Worm (Caenorhabditis elegans): ENCODE data around the gene C18E9.8.
A peak's percentile ranks its signal among the peaks of the same experiment; 100 is the strongest.

Gene C18E9.8

DNA sequence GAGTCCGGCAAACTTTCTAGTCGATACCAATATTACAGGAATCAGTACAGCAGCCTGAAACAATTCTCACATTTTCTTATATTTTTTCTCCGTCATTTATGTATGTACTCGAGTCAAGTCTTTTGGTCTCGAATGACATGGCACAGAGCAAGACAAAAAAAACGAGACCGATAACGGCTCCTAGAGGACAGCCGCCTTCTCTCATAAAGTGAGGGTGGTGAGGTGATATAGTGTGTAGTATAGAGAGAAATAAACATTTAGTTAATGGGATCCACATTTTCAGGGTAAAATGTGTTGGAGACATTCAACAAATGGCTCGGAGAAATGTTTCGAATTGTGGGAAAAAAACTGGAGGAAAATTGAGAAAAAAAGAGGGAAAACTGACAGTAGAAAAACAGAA lies 25.7 kb downstream of the C18E9.8 start:
- TF ChIP-seq nfya-1 (tag; optimal IDR thresholded peaks at IDR 0.05; ENCODE audit: insufficient read depth) = peak; percentile 22
- TF ChIP-seq egl-5 (tag; optimal IDR thresholded peaks at IDR 0.05) = peak; percentile 96
- peak; percentile 42 for TF ChIP-seq lin-39 (tag; optimal IDR thresholded peaks at IDR 0.05)
- no peak for TF ChIP-seq unc-39 (tag; optimal IDR thresholded peaks at IDR 0.05)

DNA sequence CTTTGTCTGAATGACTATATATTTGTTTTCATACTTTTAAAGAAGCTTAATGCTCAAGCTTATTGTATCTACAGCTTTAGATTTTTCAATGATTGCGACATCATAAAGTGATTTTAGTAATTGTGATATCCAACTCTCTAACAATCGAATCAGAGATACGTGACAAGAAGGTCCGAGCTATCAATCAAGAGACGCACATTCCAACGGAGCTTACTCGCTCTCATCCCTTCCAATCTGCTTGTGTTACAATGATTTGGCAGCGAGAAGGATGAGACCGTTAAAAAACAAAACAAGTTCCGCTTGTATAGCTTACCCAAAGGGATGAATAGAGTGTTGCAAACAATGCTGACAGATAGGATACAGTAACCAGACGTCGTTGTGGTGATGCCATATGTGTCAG lies 26.4 kb downstream of the C18E9.8 start:
- peak; percentile 74 for TF ChIP-seq lin-39 (tag; optimal IDR thresholded peaks at IDR 0.05)
- TF ChIP-seq ztf-11 (tag; optimal IDR thresholded peaks at IDR 0.05) = no peak
- TF ChIP-seq aly-2 (tag; optimal IDR thresholded peaks at IDR 0.05) = no peak
- TF ChIP-seq ZK546.5 (tag; optimal IDR thresholded peaks at IDR 0.05) = no peak
- TF ChIP-seq nfya-1 (tag; optimal IDR thresholded peaks at IDR 0.05; ENCODE audit: insufficient read depth) = no peak

DNA sequence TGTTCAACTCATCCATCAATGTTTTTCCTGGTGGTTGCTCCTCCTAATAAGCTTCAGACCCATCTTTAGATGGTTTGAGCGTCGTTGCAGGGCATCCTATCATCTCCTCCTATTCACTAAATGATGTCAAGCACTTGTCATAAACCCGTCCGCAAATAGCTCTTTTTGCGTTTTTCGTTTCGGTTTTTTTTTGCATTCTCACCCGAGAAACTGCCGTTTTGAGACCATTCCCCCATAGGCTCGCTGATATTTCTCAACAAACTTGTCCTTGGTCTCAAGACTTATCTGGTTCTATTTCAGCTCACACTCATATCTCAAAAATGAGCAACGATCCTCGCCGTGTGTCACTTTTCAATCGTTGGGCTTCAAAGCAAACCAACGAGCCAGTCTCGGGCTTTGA lies 27.4 kb downstream of the C18E9.8 start, which contains the start of gene cal-2:
cal-2 (plus strand) TSS at position 301 of the 400 bp plus-strand sequence.
- TF ChIP-seq elt-2 (tag; optimal IDR thresholded peaks at IDR 0.05) (no peak), pha-4 (tag; optimal IDR thresholded peaks at IDR 0.05) (no peak)

DNA sequence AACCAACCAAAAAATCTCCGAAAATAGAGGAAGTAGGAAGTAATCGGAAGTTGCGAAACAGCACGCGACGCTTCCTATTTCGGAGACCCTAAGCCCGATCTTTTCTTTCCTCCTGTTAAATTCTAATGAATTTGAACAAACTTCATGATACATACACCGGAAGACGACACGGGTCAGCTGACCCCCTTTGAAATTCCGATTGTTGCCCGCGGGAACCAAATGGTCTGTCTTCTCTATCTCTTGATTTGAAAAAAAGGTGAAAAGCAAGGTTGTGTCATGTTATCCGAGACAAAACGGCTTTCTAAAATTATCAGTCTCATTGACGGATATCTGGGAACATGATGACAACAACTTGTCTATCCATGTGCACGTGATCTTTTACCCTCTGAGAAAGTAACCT lies 28.8 kb downstream of the C18E9.8 start:
- TF ChIP-seq lin-39 (tag; optimal IDR thresholded peaks at IDR 0.05) (peak; percentile 61), fkh-2 (tag; optimal IDR thresholded peaks at IDR 0.05) (no peak)

DNA sequence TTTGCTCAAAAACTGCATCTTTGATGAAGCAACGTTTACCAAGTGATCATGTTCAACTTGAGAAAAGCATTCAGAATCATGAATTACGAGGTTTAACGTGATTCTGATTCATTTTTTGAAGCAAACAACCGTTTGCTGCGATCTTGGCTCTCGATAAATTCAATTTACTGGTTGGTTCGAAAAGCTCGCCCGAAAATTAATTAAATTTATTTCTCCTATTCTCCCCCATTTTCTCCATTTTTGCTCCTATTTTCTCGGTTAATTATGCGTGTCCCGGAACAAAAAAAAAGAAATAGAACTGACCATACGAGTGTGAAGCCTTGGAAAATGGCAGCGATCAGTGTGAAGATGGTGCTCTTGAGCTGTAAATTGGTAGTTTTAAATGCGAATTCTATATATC lies 31.0 kb downstream of the C18E9.8 start:
- TF ChIP-seq ceh-28 (tag; optimal IDR thresholded peaks at IDR 0.05) (no peak), lin-39 (tag; optimal IDR thresholded peaks at IDR 0.05) (no peak), nhr-25 (tag; optimal IDR thresholded peaks at IDR 0.05) (no peak), eor-1 (tag; optimal IDR thresholded peaks at IDR 0.05) (no peak), ZK546.5 (tag; optimal IDR thresholded peaks at IDR 0.05) (no peak), R02D3.7 (tag; optimal IDR thresholded peaks at IDR 0.05) (no peak), ztf-4 (tag; optimal IDR thresholded peaks at IDR 0.05) (no peak), nfya-1 (tag; optimal IDR thresholded peaks at IDR 0.05; ENCODE audit: insufficient read depth) (no peak), hmg-11 (tag; optimal IDR thresholded peaks at IDR 0.05) (no peak), ceh-82 (tag; optimal IDR thresholded peaks at IDR 0.05) (no peak), ceh-9 (tag; optimal IDR thresholded peaks at IDR 0.05) (no peak), ceh-16 (tag; optimal IDR thresholded peaks at IDR 0.05) (no peak), lin-15B (tag; optimal IDR thresholded peaks at IDR 0.05) (no peak), nhr-11 (tag; optimal IDR thresholded peaks at IDR 0.05) (no peak), unc-62 (GFP tag; optimal IDR thresholded peaks at IDR 0.05) (no peak), nhr-77 (tag; optimal IDR thresholded peaks at IDR 0.05) (no peak), fos-1 (tag; optimal IDR thresholded peaks at IDR 0.05) (no peak), elt-3 (tag; optimal IDR thresholded peaks at IDR 0.05) (no peak), ztf-11 (tag; optimal IDR thresholded peaks at IDR 0.05) (no peak)

DNA sequence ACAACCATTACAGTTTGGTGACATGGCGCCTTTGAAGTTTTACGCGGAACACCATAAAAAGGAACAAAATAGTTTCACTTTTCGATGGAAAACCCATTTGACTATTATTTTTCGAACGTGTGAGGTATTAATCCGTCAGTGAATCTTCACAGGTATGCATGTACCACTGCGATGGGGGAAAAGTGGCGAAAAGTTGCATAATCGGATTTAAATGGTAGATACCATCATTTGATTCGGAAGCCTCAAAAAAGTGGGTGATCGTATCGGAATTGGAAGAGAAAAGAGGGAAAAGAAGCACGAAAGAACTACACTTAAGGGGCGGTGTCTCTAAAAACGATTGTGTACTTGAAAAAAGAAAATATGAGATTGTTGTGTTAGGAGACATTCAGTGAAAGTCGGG lies 34.2 kb downstream of the C18E9.8 start:
- TF ChIP-seq elt-1 (tag; optimal IDR thresholded peaks at IDR 0.05) (peak; percentile 64), ceh-9 (tag; optimal IDR thresholded peaks at IDR 0.05) (no peak), nhr-25 (tag; optimal IDR thresholded peaks at IDR 0.05) (peak; percentile 8)

DNA sequence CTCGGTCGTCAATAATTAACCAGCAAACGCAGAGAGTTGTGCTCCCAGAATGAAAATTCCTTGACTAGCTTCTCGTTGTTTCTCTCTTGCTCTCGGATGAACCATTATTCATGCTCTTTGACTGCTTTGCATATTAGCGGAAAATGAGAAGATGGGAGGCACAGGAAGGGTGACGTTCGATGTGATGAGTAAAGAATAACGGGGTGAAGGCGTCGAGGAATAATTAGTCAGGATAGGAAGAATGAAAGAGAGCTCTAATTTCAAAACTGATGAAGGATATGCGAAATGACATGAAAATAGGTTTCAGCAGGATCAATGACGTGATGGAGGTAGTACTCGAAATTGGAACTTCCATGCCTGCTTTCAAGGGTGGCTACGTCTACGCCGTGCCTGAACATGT lies 36.6 kb downstream of the C18E9.8 start:
- TF ChIP-seq unc-39 (tag; optimal IDR thresholded peaks at IDR 0.05) = no peak
- no peak for TF ChIP-seq skn-1 (tag; optimal IDR thresholded peaks at IDR 0.05)
- TF ChIP-seq unc-62 (GFP tag; optimal IDR thresholded peaks at IDR 0.05) = no peak
- no peak for TF ChIP-seq fkh-10 (GFP tag; optimal IDR thresholded peaks at IDR 0.05)
- no peak for TF ChIP-seq ztf-4 (tag; optimal IDR thresholded peaks at IDR 0.05)

DNA sequence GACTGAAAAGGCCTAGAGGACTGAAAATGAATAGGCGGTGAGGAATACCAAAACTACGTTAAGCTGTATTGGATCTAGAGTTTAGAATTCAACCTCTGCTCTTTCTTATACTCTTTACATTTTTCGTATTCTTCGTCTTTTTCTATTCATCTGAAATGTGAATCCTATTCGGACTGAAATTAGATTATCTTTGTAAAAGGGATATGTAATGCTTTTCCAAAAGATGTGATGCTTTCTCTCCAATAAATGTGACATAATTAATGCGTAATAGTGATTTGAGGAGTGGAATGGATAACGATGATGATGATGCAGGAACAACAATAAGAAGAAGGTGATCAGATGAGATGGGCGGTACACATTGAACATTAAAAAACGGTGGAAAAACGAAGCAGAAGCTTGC lies 39.2 kb downstream of the C18E9.8 start:
- TF ChIP-seq nhr-77 (tag; optimal IDR thresholded peaks at IDR 0.05) (no peak), unc-62 (GFP tag; optimal IDR thresholded peaks at IDR 0.05) (no peak), tbx-2 (tag; optimal IDR thresholded peaks at IDR 0.05) (no peak), aly-2 (tag; optimal IDR thresholded peaks at IDR 0.05) (no peak)
